Worm (Caenorhabditis elegans) whole organism, mixed stage, embryonic: ENCODE results near the gene wrk-1.

ENCODE experiments used
- M03D4.4 ChIP-seq: sonication (generic microtip); optimal IDR thresholded peaks from 2 replicates; lab custom pipeline; 2017; ENCODE audit warnings: mild to moderate bottlenecking, missing genetic modification characterization, missing compliant biosample characterization
- ceh-39 ChIP-seq: fragments of 150-350 bp; optimal IDR thresholded peaks from 2 replicates; lab custom pipeline; 2014; ENCODE audit warnings: missing biosample characterization, missing genetic modification characterization
- ces-1 ChIP-seq: fragments of 150-350 bp; optimal IDR thresholded peaks from 2 replicates; lab custom pipeline; 2014; ENCODE audit warnings: missing biosample characterization, missing genetic modification reagents, missing genetic modification characterization
- ham-2 ChIP-seq: fragments of 200-800 bp; sonication (Bioruptor generic); optimal IDR thresholded peaks from 2 replicates; lab custom pipeline; 2018; ENCODE audit warnings: mild to moderate bottlenecking, missing genetic modification characterization, missing compliant biosample characterization
- lin-13 ChIP-seq: fragments of 150-350 bp; optimal IDR thresholded peaks from 2 replicates; lab custom pipeline; 2014; ENCODE audit warnings: missing biosample characterization, missing genetic modification characterization
- mab-5 ChIP-seq: fragments of 150-350 bp; optimal IDR thresholded peaks from 2 replicates; lab custom pipeline; 2014; ENCODE audit warnings: missing biosample characterization, missing genetic modification characterization
- mls-2 ChIP-seq: sonication (generic microtip); optimal IDR thresholded peaks from 2 replicates; lab custom pipeline; 2016; ENCODE audit warnings: mild to moderate bottlenecking, missing genetic modification characterization, moderate library complexity, missing compliant biosample characterization
- nhr-12 ChIP-seq: fragments of 150-350 bp; optimal IDR thresholded peaks from 2 replicates; lab custom pipeline; 2014; ENCODE audit warnings: missing biosample characterization, missing genetic modification characterization
- nhr-28 ChIP-seq: fragments of 150-350 bp; optimal IDR thresholded peaks from 2 replicates; lab custom pipeline; 2014; ENCODE audit warnings: missing biosample characterization, missing genetic modification characterization
- nhr-76 ChIP-seq: sonication (generic microtip); optimal IDR thresholded peaks from 2 replicates; lab custom pipeline; 2017; ENCODE audit warnings: missing biosample characterization, missing genetic modification characterization
- pha-4 ChIP-seq: fragments of 150-350 bp; optimal IDR thresholded peaks from 2 replicates; lab custom pipeline; 2018; ENCODE audit warnings: missing biosample characterization, missing genetic modification reagents, missing genetic modification characterization
- unc-62 ChIP-seq: fragments of 150-350 bp; optimal IDR thresholded peaks from 2 replicates; lab custom pipeline; 2014; ENCODE audit warnings: missing biosample characterization, missing genetic modification reagents, missing genetic modification characterization
- ztf-11 ChIP-seq: fragments of 150-350 bp; optimal IDR thresholded peaks from 2 replicates; lab custom pipeline; 2014; ENCODE audit warnings: missing biosample characterization, missing genetic modification characterization

DNA sequence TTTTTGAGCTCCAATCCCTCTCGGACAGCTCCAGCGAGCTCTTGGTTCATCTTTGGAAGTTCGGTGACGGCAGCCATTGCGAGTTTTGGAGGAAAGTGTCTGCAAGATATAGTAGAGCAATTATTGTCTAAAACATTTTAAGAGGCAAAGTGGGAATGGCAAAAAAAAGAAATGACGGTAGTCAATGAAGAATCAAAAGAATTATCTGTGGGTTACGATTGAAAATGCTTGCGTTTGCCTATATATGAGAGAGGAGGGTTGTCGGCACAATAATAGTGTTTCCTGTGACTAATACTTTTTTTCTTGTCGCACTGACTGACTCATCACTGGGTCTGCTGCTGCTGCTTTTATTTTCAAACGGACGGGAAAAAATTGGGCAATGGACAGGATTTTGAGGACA lies 31.2 kb upstream of the wrk-1 start, which contains the start of gene tth-1:
- no peak for TF ChIP-seq ztf-11
- no peak for TF ChIP-seq ham-2 (GFP tag; lab: Kevin White, UChicago)
- no peak for TF ChIP-seq unc-62 (GFP tag; lab: Kevin White, UChicago)
- no peak for TF ChIP-seq pha-4
- no peak for TF ChIP-seq M03D4.4 (tag; lab: Kevin White, UChicago)
- no peak for TF ChIP-seq nhr-12 (tag; lab: Kevin White, UChicago)
- no peak for TF ChIP-seq mls-2
- no peak for TF ChIP-seq mab-5 (tag; lab: Kevin White, UChicago)
- no peak for TF ChIP-seq nhr-76 (tag; lab: Kevin White, UChicago)
- TF ChIP-seq nhr-28, result no peak
- no peak for TF ChIP-seq ceh-39 (tag; lab: Kevin White, UChicago)
- TF ChIP-seq ces-1 (GFP tag; lab: Kevin White, UChicago), result no peak
- TF ChIP-seq lin-13 (tag; lab: Kevin White, UChicago), result no peak
